Worm (Caenorhabditis elegans) whole organism, L4 larva: ENCODE data around the gene djr-1.2.

Experiments
- T20F7.1 ChIP-seq: fragments of 200-800 bp; sonication (Bioruptor generic); optimal IDR thresholded peaks from 2 replicates; lab custom pipeline; 2018; ENCODE audit warnings: mild to moderate bottlenecking, missing genetic modification characterization, missing compliant biosample characterization
- aha-1 ChIP-seq: fragments of 150-350 bp; peaks from one replicate; lab custom pipeline; 2014; ENCODE audit warnings: missing biosample characterization, missing genetic modification characterization
- attf-4 ChIP-seq: sonication (generic microtip); optimal IDR thresholded peaks from 3 replicates; lab custom pipeline; 2017; ENCODE audit warnings: missing biosample characterization, missing genetic modification characterization
- ceh-32 ChIP-seq: sonication (generic microtip); optimal IDR thresholded peaks from 2 replicates; lab custom pipeline; 2016; ENCODE audit warnings: mild to moderate bottlenecking, missing genetic modification characterization, missing compliant biosample characterization; ENCODE audit not compliant: poor library complexity
- ces-1 ChIP-seq: fragments of 150-350 bp; sonication (generic microtip); optimal IDR thresholded peaks from 4 replicates; lab custom pipeline; 2014; ENCODE audit warnings: missing biosample characterization, missing genetic modification reagents, missing genetic modification characterization
- fkh-10 ChIP-seq: fragments of 150-350 bp; optimal IDR thresholded peaks from 2 replicates; lab custom pipeline; 2014; ENCODE audit warnings: missing biosample characterization, missing genetic modification reagents, missing genetic modification characterization
- lin-39 ChIP-seq: fragments of 150-350 bp; optimal IDR thresholded peaks from 2 replicates; lab custom pipeline; 2014; ENCODE audit warnings: missing biosample characterization, missing genetic modification reagents, missing genetic modification characterization
- mdt-29 ChIP-seq: fragments of 200-800 bp; sonication (Bioruptor generic); IDR thresholded peaks from 2 replicates; pipeline ENCODE4 v1.3.6; 2022; ENCODE audit warnings: missing genetic modification reagents, missing genetic modification characterization, missing compliant biosample characterization
- nhr-6 ChIP-seq: fragments of 150-350 bp; optimal IDR thresholded peaks from 2 replicates; lab custom pipeline; 2014; ENCODE audit warnings: missing biosample characterization, missing genetic modification characterization
- nhr-77 ChIP-seq: fragments of 150-350 bp; optimal IDR thresholded peaks from 2 replicates; lab custom pipeline; 2014; ENCODE audit warnings: missing biosample characterization, missing genetic modification characterization
- unc-62 ChIP-seq, 3 experiments: fragments of 150-350 bp in 1 of 3; sonication (generic microtip); optimal IDR thresholded peaks in 2 of 3; peaks in 1 of 3; 1 replicate in 1 of 3; 2 replicates in 2 of 3; lab custom pipeline; 2014 to 2017; ENCODE audit warnings: missing biosample characterization in 3 of 3, missing genetic modification characterization in 3 of 3, missing genetic modification reagents in 3 of 3, missing genotype in 1 of 3
- zip-2 ChIP-seq: fragments of 150-350 bp; optimal IDR thresholded peaks from 2 replicates; lab custom pipeline; 2014; ENCODE audit warnings: missing biosample characterization, missing genetic modification characterization

Gene djr-1.2

DNA sequence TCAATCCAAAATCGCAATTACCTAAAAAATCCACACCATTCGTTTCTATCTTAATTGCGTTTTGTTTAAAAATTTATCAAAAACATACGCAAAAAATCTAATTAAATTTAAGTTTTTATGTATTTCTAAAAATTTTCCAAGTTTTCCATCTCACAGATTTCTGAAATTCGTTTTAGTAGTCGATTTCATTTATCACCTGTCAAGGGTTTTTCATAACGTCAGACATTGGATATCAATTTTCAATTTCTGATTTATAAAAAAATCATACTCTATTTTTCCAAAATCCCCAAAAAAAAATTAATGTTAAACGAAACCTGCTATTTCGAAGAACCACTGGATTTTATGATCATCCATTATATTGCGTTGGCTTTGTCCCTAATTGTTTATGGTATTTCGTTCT is 44.8 kb downstream of the djr-1.2 start, which contains the start of gene srh-4:
Gene srh-4 (plus strand): TSS at position 301 of the 400 bp plus-strand sequence.
- TF ChIP-seq nhr-77 (tag; lab: Kevin White, UChicago) (no peak), fkh-10 (GFP tag; lab: Kevin White, UChicago) (no peak), nhr-6 (tag; lab: Kevin White, UChicago) (no peak), unc-62 (GFP tag; optimal IDR thresholded peaks at IDR 0.05 in 1 of 2; lab: Kevin White, UChicago) (no peak), unc-62 (tag; optimal IDR thresholded peaks at IDR 0.05; lab: Kevin White, UChicago) (no peak), aha-1 (peak; percentile 3), ceh-32 (tag; lab: Kevin White, UChicago) (no peak)

DNA sequence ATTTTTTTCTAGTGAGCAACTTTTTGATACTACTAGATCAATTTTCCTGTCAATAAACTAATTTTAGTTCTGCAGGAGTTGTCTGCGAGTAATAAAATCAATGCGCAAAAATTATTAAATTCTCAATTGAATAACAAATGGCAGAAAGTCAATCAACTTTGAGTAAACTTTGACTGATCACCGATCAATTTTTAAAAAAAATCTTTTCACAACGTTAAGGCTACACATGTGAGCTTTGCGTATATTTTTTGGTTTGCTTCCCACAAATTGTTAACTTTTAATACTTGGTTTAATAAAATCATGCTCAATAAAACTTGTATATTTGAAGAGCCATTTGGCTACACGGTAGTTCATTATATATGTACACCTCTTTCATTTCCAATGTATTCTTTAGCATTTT is 47.0 kb downstream of the djr-1.2 start, which contains the start of gene srh-7:
Gene srh-7 (plus strand): TSS at position 301 of the 400 bp plus-strand sequence.
- TF ChIP-seq attf-4 (tag; lab: Kevin White, UChicago) = no peak
- TF ChIP-seq zip-2 = no peak
- no peak for TF ChIP-seq mdt-29 (GFP tag; lab: Robert Waterston, UW)
- TF ChIP-seq ces-1 = no peak
- TF ChIP-seq, all 104 proteins: peak for 0

DNA sequence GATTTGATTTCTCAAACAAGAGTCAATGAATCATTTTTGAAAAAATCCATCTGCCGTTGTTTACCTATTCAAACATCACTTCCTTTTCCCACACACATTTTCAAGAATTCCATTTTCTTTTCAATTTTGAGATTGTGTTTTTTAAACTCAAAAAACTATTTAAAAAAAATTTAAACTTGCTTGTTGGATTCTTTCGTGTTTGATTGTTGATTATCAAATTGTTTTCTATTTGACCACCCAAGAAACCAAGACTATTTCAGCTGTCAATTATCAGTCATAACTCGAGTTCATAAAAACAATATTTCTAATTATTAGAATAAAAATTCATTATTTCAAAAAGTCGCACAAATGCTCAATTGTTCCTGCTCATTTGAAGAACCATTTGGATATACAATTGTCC is 49.7 kb downstream of the djr-1.2 start, which contains the start of gene srh-8:
Gene srh-8 (plus strand): TSS at position 301 of the 400 bp plus-strand sequence.
- TF ChIP-seq ces-1 = no peak
- no peak for TF ChIP-seq mdt-29 (GFP tag; lab: Robert Waterston, UW)
- peak; percentile 25 for TF ChIP-seq aha-1

DNA sequence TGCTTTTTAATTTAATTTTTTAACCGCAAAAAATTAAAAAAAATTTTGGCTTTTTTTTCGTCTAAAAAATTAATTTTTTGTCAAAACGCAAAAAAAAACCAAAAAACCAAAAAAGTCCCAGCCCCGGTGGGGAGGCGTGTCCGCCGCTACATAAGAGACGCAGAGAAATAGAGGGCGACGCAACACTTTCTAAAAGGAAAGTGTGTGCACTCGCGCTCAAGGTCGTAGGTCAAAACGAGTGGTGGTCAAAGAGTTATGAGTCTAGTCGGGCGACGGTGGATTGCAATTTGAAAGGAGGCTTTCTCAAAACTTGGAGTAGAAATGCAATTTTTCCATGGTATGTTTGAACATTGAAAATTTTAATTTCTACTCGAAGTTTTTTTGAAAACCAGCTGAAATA is 50.3 kb downstream of the djr-1.2 start:
- no peak for TF ChIP-seq T20F7.1 (GFP tag; lab: Kevin White, UChicago)
- TF ChIP-seq lin-39 (tag; lab: Kevin White, UChicago) = no peak
